Worm (Caenorhabditis elegans): ENCODE results near the gene C29F9.6.
"Not testable (repeated sequence)": the region's sequence is repeated elsewhere in the genome, so short reads cannot be mapped to it uniquely, and the experiment has no call there.

C29F9.6 gene

DNA sequence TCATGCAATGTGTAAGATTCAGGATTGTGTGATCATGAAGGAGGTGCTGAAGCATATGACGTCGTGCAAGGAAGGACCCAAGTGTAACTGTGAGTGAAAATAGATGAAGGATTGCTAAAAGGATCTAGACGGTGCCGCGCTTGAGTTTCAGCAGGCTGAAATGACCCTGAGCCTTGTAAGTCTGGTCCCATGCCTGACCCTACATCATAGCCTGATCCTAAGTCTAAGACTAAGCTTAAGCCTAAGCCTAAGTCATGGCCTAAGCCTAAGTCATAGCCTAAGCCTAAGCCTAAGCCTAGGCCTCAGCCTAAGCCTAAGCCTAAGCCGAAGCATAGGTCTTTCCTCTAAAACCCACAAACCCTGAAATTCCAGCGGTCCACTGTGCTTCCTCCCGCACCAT is 3.2 kb downstream of the C29F9.6 start:
- TF ChIP-seq ceh-88 (GFP tag; IDR thresholded peaks at IDR 0.05), result no peak
- TF ChIP-seq C16A3.4 (tag; optimal IDR thresholded peaks at IDR 0.05), result no peak
- TF ChIP-seq Y116A8C.19 (tag; optimal IDR thresholded peaks at IDR 0.05; ENCODE audit: borderline replicate concordance), result no peak
- TF ChIP-seq unc-86 (tag; optimal IDR thresholded peaks at IDR 0.05), result no peak

DNA sequence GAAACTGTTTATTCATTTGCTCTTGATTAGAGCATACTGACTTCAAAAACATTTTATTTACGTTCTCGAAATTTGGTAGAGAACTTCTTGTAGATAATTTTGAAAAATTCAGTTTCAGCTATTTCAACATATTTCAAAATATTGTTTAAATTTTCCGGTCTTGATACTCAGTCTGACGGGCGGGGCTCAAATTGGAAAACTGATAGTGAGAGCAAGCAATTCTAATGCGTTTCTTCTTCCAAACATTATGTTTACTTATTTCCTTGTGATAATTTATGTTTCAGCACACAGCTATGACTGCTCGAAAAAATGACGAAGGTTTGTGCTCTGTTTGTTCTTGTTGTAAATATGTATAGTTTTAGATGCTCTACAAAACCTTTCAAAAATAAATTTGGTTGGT is 5.5 kb downstream of the C29F9.6 start, which contains the start of gene pals-24:
pals-24 (plus strand) TSS at position 237 of the 400 bp plus-strand sequence.
- TF ChIP-seq nhr-19 (GFP tag; conservative IDR thresholded peaks at IDR 0.05) (no peak), unc-86 (tag; optimal IDR thresholded peaks at IDR 0.05) (no peak), hlh-17 (GFP tag; optimal IDR thresholded peaks at IDR 0.05; ENCODE audit: borderline replicate concordance) (no peak), nhr-71 (tag; optimal IDR thresholded peaks at IDR 0.05) (no peak), efl-1 (optimal IDR thresholded peaks at IDR 0.05) (no peak), efl-1 (GFP tag; optimal IDR thresholded peaks at IDR 0.05 in 1 of 2) (peak in 1 of 2 experiments; percentile 79), lin-35 (GFP tag; optimal IDR thresholded peaks at IDR 0.05) (peak in 1 of 2 experiments; percentile 14), xbp-1 (tag; optimal IDR thresholded peaks at IDR 0.05) (no peak), nhr-20 (tag; optimal IDR thresholded peaks at IDR 0.05) (no peak), elt-2 (tag; optimal IDR thresholded peaks at IDR 0.05) (peak; percentile 56), ztf-4 (tag; optimal IDR thresholded peaks at IDR 0.05) (no peak), ces-1 (GFP tag; optimal IDR thresholded peaks at IDR 0.05) (no peak), ztf-11 (tag; optimal IDR thresholded peaks at IDR 0.05) (no peak), ama-1 (optimal IDR thresholded peaks at IDR 0.05) (no peak), zag-1 (tag; optimal IDR thresholded peaks at IDR 0.05) (no peak), nhr-11 (tag; optimal IDR thresholded peaks at IDR 0.05) (no peak), pax-3 (tag; optimal IDR thresholded peaks at IDR 0.05) (no peak), nhr-76 (tag; optimal IDR thresholded peaks at IDR 0.05) (no peak)

DNA sequence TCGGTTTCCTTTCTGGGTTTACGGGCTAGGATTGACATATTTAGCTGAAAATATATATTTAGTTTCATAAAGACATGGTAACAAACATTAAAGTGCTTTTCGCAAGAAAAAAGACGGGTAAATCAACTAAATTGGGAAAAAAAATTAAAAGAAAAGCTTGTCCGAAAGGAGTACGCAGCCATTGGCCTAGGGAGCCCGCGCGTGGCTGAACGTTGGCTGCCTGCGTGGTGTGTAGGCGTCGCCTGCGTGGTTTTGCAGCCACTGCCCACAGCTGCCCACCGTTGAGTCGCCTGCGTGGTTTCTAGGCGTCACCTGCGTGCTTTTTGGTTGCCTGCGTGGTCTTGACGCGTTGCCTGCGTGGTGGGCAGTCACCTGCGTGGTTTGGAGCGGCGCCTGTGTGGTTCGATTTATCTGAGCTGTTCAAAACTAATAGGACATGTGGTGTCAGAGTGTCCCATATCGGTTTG is 7.3 kb downstream of the C29F9.6 start, which contains the start of gene C29F9.12:
C29F9.12 (minus strand) TSS at position 51 of the 467 bp plus-strand sequence.
- TF ChIP-seq egl-27, sox-4, lsy-2 (tag; optimal IDR thresholded peaks at IDR 0.05): not testable (repeated sequence)

DNA sequence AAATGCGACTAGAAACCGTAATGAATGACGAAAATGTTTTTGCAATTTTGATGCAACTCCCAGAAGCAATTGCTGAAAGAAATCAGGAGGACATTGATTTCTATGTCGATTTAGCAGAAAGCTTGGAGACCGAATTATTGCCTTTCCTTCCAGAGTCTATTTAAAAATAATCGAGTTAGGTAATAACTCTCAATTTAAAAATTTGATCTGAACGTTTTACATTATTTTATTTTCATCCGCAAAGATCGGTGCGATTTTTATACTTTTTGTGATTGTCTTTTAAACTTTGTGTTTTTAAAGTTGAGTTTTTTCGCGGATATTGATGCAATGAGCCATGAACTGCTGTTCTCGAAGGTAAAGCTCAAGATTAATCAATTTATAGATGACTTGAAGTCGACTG is 9.8 kb downstream of the C29F9.6 start, which contains the start of gene pals-23:
pals-23 (plus strand) TSS at position 301 of the 400 bp plus-strand sequence.
- TF ChIP-seq nhr-90 (tag; optimal IDR thresholded peaks at IDR 0.05; ENCODE audit: poor library complexity) (no peak), nhr-20 (tag; optimal IDR thresholded peaks at IDR 0.05) (no peak), ces-1 (GFP tag; optimal IDR thresholded peaks at IDR 0.05) (no peak), rnt-1 (tag; optimal IDR thresholded peaks at IDR 0.05) (no peak), ceh-90 (tag; optimal IDR thresholded peaks at IDR 0.05) (no peak), lin-39 (tag; optimal IDR thresholded peaks at IDR 0.05) (no peak), swsn-7 (tag; optimal IDR thresholded peaks at IDR 0.05) (no peak), unc-62 (GFP tag; optimal IDR thresholded peaks at IDR 0.05) (no peak), blmp-1 (tag; optimal IDR thresholded peaks at IDR 0.05) (no peak), lin-35 (GFP tag; optimal IDR thresholded peaks at IDR 0.05) (no peak), sptf-1 (tag; optimal IDR thresholded peaks at IDR 0.05) (no peak), isw-1 (GFP tag; IDR thresholded peaks at IDR 0.05) (no peak), mep-1 (tag; optimal IDR thresholded peaks at IDR 0.05) (no peak), zag-1 (tag; optimal IDR thresholded peaks at IDR 0.05) (no peak)

DNA sequence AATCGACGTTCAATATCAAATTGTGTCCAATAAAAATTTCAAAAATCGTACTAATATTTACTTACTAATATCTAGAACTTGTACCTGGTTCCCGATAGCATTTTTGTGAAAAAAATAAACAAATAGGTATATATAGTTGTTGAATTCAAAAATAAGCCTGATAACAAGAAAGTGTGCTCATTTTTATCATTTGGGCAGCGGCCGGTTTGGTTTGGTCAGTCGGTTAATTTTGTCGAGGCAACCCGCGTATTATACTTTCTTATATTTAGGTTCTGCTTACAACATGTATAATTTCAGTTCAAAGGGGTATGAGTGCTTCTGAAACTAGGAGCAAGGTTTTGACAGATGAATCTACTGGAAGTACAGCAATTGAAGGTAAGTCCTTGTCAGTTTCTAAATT is 15.9 kb downstream of the C29F9.6 start, which contains the start of the genes nhr-280 and C29F9.2:
nhr-280 (minus strand) TSS at position 101 of the 400 bp plus-strand sequence.
C29F9.2 (plus strand) TSS at position 298 of the 400 bp plus-strand sequence.
- TF ChIP-seq elt-2 (tag; optimal IDR thresholded peaks at IDR 0.05) (peak; percentile 23), nhr-71 (tag; optimal IDR thresholded peaks at IDR 0.05) (no peak), lin-39 (tag; optimal IDR thresholded peaks at IDR 0.05) (no peak), unc-130 (tag; optimal IDR thresholded peaks at IDR 0.05) (no peak), lin-14 (GFP tag; optimal IDR thresholded peaks at IDR 0.05) (no peak)
